Fruit fly (Drosophila melanogaster): Measurements from ENCODE around the gene CG42507.

CG42507 gene

dm6 chr3L:14780187-14780586, 22.4 kb upstream of the CG42507 start (continued):
- TF ChIP-seq tin (GFP tag; optimal IDR thresholded peaks at IDR 0.05), result no peak
- peak; percentile 56; the same call in 1 of the 2 replicates for TF ChIP-seq CG4360 (GFP tag; IDR thresholded peaks at IDR 0.05)
- peak; percentile 47 for TF ChIP-seq CG10431 (GFP tag; optimal IDR thresholded peaks at IDR 0.05)
- TF ChIP-seq Asciz (GFP tag; optimal IDR thresholded peaks at IDR 0.05), result peak; percentile 29
- TF ChIP-seq dysf (GFP tag; IDR thresholded peaks at IDR 0.05), result peak; percentile 28; the same call in 1 of the 3 replicates
- no peak for TF ChIP-seq Elba2 (GFP tag; optimal IDR thresholded peaks at IDR 0.05)
- 0 out of 4 replicates have a peak, but pooled peaks have one; percentile 17 for TF ChIP-seq chinmo (GFP tag; IDR thresholded peaks at IDR 0.05; ENCODE audit: partially characterized antibody)
- TF ChIP-seq shn (GFP tag; optimal IDR thresholded peaks at IDR 0.05), result no peak
- TF ChIP-seq CG8924 (tag; optimal IDR thresholded peaks at IDR 0.05), result peak; percentile 4
- peak; percentile 40 for TF ChIP-seq gcm2 (GFP tag; optimal IDR thresholded peaks at IDR 0.05)
- peak; percentile 87 for TF ChIP-seq sens (GFP tag)
- TF ChIP-seq CG5245 (GFP tag; optimal IDR thresholded peaks at IDR 0.05), result no peak
- no peak for TF ChIP-seq pb (GFP tag; optimal IDR thresholded peaks at IDR 0.05)
- no peak for TF ChIP-seq Dip3 (GFP tag; optimal IDR thresholded peaks at IDR 0.05)
- no peak for TF ChIP-seq salm (tag; optimal IDR thresholded peaks at IDR 0.05)
- TF ChIP-seq Oli (tag; optimal IDR thresholded peaks at IDR 0.05), result no peak
- TF ChIP-seq gro (GFP tag; optimal IDR thresholded peaks at IDR 0.05), result no peak
- no peak for TF ChIP-seq da (GFP tag; optimal IDR thresholded peaks at IDR 0.05)
- no peak for TF ChIP-seq zf30C (GFP tag; optimal IDR thresholded peaks at IDR 0.05)
- TF ChIP-seq CG12219 (GFP tag; optimal IDR thresholded peaks at IDR 0.05), result peak; percentile 24
- no peak for TF ChIP-seq hb (GFP tag; IDR thresholded peaks at IDR 0.05; ENCODE audit: partially characterized antibody)
- TF ChIP-seq Hsf (GFP tag; optimal IDR thresholded peaks at IDR 0.05), result no peak
- TF ChIP-seq CG42726 (GFP tag; IDR thresholded peaks at IDR 0.05; ENCODE audit: partially characterized antibody), result no peak
- peak; percentile 55 for TF ChIP-seq fd64A (GFP tag; optimal IDR thresholded peaks at IDR 0.05)
- no peak for TF ChIP-seq Nf-YC (tag; optimal IDR thresholded peaks at IDR 0.05)
- TF ChIP-seq dpn (GFP tag; optimal IDR thresholded peaks at IDR 0.05), result no peak
- TF ChIP-seq Bdp1 (GFP tag; optimal IDR thresholded peaks at IDR 0.05), result peak; percentile 33
- peak; percentile 20 for TF ChIP-seq CHES-1-like (GFP tag; optimal IDR thresholded peaks at IDR 0.05)
- TF ChIP-seq CG15601 (tag; optimal IDR thresholded peaks at IDR 0.05), result peak; percentile 66
- TF ChIP-seq twi (tag; optimal IDR thresholded peaks at IDR 0.05), result no peak
- no peak for TF ChIP-seq CG18764 (GFP tag; optimal IDR thresholded peaks at IDR 0.05)
- TF ChIP-seq onecut (GFP tag; IDR thresholded peaks at IDR 0.05), result peak; percentile 48
- TF ChIP-seq ftz-f1 (GFP tag; optimal IDR thresholded peaks at IDR 0.05), result no peak
- TF ChIP-seq CG6254 (GFP tag; optimal IDR thresholded peaks at IDR 0.05), result peak; percentile 51
- no peak for TF ChIP-seq CG7745 (tag; optimal IDR thresholded peaks at IDR 0.05)
- no peak for TF ChIP-seq abd-A (tag; optimal IDR thresholded peaks at IDR 0.05)
- no peak for TF ChIP-seq cato (GFP tag; optimal IDR thresholded peaks at IDR 0.05; ENCODE audit: borderline replicate concordance)
- no peak for TF ChIP-seq CG17385 (GFP tag; optimal IDR thresholded peaks at IDR 0.05)
- TF ChIP-seq CG11456 (GFP tag; IDR thresholded peaks at IDR 0.05), result no peak
- no peak for TF ChIP-seq Neu2 (GFP tag; optimal IDR thresholded peaks at IDR 0.05; ENCODE audit: borderline replicate concordance)
- peak; percentile 34 for TF ChIP-seq CG17186 (GFP tag; optimal IDR thresholded peaks at IDR 0.05)
- peak; percentile 38 for TF ChIP-seq Hey (tag; optimal IDR thresholded peaks at IDR 0.05)
- TF ChIP-seq Kr (GFP tag; optimal IDR thresholded peaks at IDR 0.05), result peak; percentile 29
- TF ChIP-seq CG4707 (GFP tag; optimal IDR thresholded peaks at IDR 0.05), result peak; percentile 42
- TF ChIP-seq otp (GFP tag; IDR thresholded peaks at IDR 0.05), result 0 out of 3 replicates have a peak, but pooled peaks have one; percentile 12
- TF ChIP-seq CG10321 (GFP tag; IDR thresholded peaks at IDR 0.05), result no peak
- peak; percentile 95 for TF ChIP-seq sug (tag; optimal IDR thresholded peaks at IDR 0.05)
- TF ChIP-seq vvl (GFP tag; IDR thresholded peaks at IDR 0.05), result no peak
- TF ChIP-seq CG13775 (GFP tag; optimal IDR thresholded peaks at IDR 0.05), result peak; percentile 8
- TF ChIP-seq pho (GFP tag; optimal IDR thresholded peaks at IDR 0.05), result no peak
- TF ChIP-seq grn (GFP tag; optimal IDR thresholded peaks at IDR 0.05), result no peak
